Fruit fly (Drosophila melanogaster) whole organism, embryonic: ENCODE results near the gene mRpL48.

Experiments
- Atf-2 ChIP-seq: fragments of 200-800 bp; sonication (Bioruptor generic); optimal IDR thresholded peaks from 2 replicates; lab custom pipeline; 2016; ENCODE audit warnings: missing biosample characterization, missing genetic modification characterization
- Bteb2 ChIP-seq: fragments of 200-800 bp; sonication (Bioruptor generic); optimal IDR thresholded peaks from 2 replicates; lab custom pipeline; 2016; ENCODE audit warnings: missing biosample characterization, missing genetic modification characterization
- C15 ChIP-seq: fragments of 200-800 bp; sonication (Bioruptor generic); IDR thresholded peaks from 3 replicates; pipeline ENCODE4 v1.3.6; 2022; ENCODE audit warnings: missing biosample characterization, missing genetic modification characterization
- CG1024 ChIP-seq: fragments of 200-800 bp; sonication (Bioruptor generic); IDR thresholded peaks from 2 replicates; pipeline ENCODE4 v1.3.6; 2022; ENCODE audit warnings: missing biosample characterization, missing genetic modification characterization
- CG10366 ChIP-seq: fragments of 200-800 bp; sonication (Bioruptor generic); IDR thresholded peaks from 2 replicates; pipeline ENCODE4 v1.3.6; 2022; ENCODE audit warnings: missing biosample characterization, missing genetic modification characterization
- CG10959 ChIP-seq: fragments of 200-800 bp; sonication (Bioruptor generic); IDR thresholded peaks from 2 replicates; pipeline ENCODE4 v1.3.6; 2022; ENCODE audit warnings: missing biosample characterization, missing genetic modification characterization
- CG10979 ChIP-seq: fragments of 200-800 bp; sonication (Bioruptor generic); optimal IDR thresholded peaks from 2 replicates; lab custom pipeline; 2018; ENCODE audit warnings: missing biosample characterization, mild to moderate bottlenecking, missing genetic modification characterization, moderate library complexity
- CG11560 ChIP-seq: fragments of 200-800 bp; sonication (Bioruptor generic); IDR thresholded peaks from 3 replicates; pipeline ENCODE4 v1.3.6; 2022; ENCODE audit warnings: missing biosample characterization, missing genetic modification characterization
- CG1529 ChIP-seq: fragments of 200-800 bp; sonication (Bioruptor generic); optimal IDR thresholded peaks from 3 replicates; lab custom pipeline; 2018; ENCODE audit warnings: missing biosample characterization, missing genetic modification characterization
- CG18262 ChIP-seq: fragments of 200-800 bp; optimal IDR thresholded peaks from 3 replicates; lab custom pipeline; 2019; ENCODE audit warnings: missing biosample characterization, mild to moderate bottlenecking, missing genetic modification characterization, moderate library complexity
- CG30403 ChIP-seq: fragments of 200-800 bp; sonication (Bioruptor generic); optimal IDR thresholded peaks from 3 replicates; lab custom pipeline; 2016; ENCODE audit warnings: missing biosample characterization, missing genetic modification characterization
- CG6813 ChIP-seq: fragments of 200-800 bp; sonication (Bioruptor generic); optimal IDR thresholded peaks from 2 replicates; lab custom pipeline; 2017; ENCODE audit warnings: missing biosample characterization, missing genetic modification characterization, mild to moderate bottlenecking, moderate library complexity, missing genetic modification reagents
- CG6854 ChIP-seq: fragments of 200-800 bp; sonication (Bioruptor generic); optimal IDR thresholded peaks from 3 replicates; lab custom pipeline; 2017; ENCODE audit warnings: missing biosample characterization, mild to moderate bottlenecking, missing genetic modification characterization
- CG8924 ChIP-seq: fragments of 200-800 bp; optimal IDR thresholded peaks from 3 replicates; lab custom pipeline; 2019; ENCODE audit warnings: missing biosample characterization, mild to moderate bottlenecking, missing genetic modification characterization, moderate library complexity
- CG9876 ChIP-seq: fragments of 200-800 bp; sonication (Bioruptor generic); optimal IDR thresholded peaks from 2 replicates; lab custom pipeline; 2016; ENCODE audit warnings: missing biosample characterization, missing genetic modification characterization
- CG9932 ChIP-seq: fragments of 200-800 bp; sonication (Bioruptor generic); IDR thresholded peaks from 2 replicates; pipeline ENCODE4 v1.3.6; 2022; ENCODE audit warnings: missing biosample characterization, missing genetic modification characterization
- CrebB ChIP-seq: fragments of 200-800 bp; sonication (Bioruptor generic); optimal IDR thresholded peaks from 3 replicates; lab custom pipeline; 2018; ENCODE audit warnings: missing biosample characterization, mild to moderate bottlenecking, missing genetic modification characterization
- D19B ChIP-seq: fragments of 200-800 bp; sonication (Bioruptor generic); optimal IDR thresholded peaks from 2 replicates; lab custom pipeline; 2017; ENCODE audit warnings: missing biosample characterization, mild to moderate bottlenecking, missing genetic modification characterization
- Doc2 ChIP-seq: fragments of 200-800 bp; sonication (Bioruptor generic); IDR thresholded peaks from 2 replicates; pipeline ENCODE4 v1.3.6; 2022; ENCODE audit warnings: missing biosample characterization, missing genetic modification characterization
- Doc3 ChIP-seq: fragments of 200-800 bp; sonication (Bioruptor generic); IDR thresholded peaks from 3 replicates; pipeline ENCODE4 v1.3.6; 2022; ENCODE audit warnings: missing biosample characterization, missing genetic modification characterization; ENCODE audit not compliant: partially characterized antibody
- E2f2 ChIP-seq: fragments of 200-800 bp; sonication (Bioruptor generic); IDR thresholded peaks from 2 replicates; pipeline ENCODE4 v1.3.6; 2022; ENCODE audit warnings: missing biosample characterization, missing genetic modification characterization
- Hmr ChIP-seq: fragments of 200-800 bp; sonication (Bioruptor generic); optimal IDR thresholded peaks from 3 replicates; lab custom pipeline; 2017; ENCODE audit warnings: mild to moderate bottlenecking, missing biosample characterization, missing genetic modification reagents, missing genetic modification characterization
- Hr39 ChIP-seq: fragments of >200 bp; optimal IDR thresholded peaks from 2 replicates; lab custom pipeline; 2017
- Hr51 ChIP-seq, 2 experiments: fragments of 200-800 bp; sonication (Bioruptor generic); optimal IDR thresholded peaks; 2 replicates in 1 of 2; 3 replicates in 1 of 2; lab custom pipeline; 2016 to 2018; ENCODE audit warnings: missing biosample characterization in 2 of 2, missing genetic modification characterization in 2 of 2, mild to moderate bottlenecking in 1 of 2, moderate library complexity in 1 of 2
- Hsf ChIP-seq: fragments of 200-800 bp; sonication (Bioruptor generic); optimal IDR thresholded peaks from 3 replicates; lab custom pipeline; 2016; ENCODE audit warnings: missing biosample characterization, missing genetic modification characterization
- Mad ChIP-seq: fragments of 200-800 bp; sonication (Bioruptor generic); optimal IDR thresholded peaks from 2 replicates; lab custom pipeline; 2016; ENCODE audit warnings: missing biosample characterization, missing genetic modification characterization
- NK7.1 ChIP-seq: fragments of 200-800 bp; sonication (Bioruptor generic); optimal IDR thresholded peaks from 3 replicates; lab custom pipeline; 2016; ENCODE audit warnings: missing biosample characterization, missing genetic modification characterization
- PHDP ChIP-seq: fragments of 200-800 bp; sonication (Bioruptor generic); optimal IDR thresholded peaks from 3 replicates; lab custom pipeline; 2018; ENCODE audit warnings: missing biosample characterization, mild to moderate bottlenecking, missing genetic modification characterization, moderate library complexity
- Ravus ChIP-seq: fragments of 200-800 bp; sonication (Bioruptor generic); IDR thresholded peaks from 2 replicates; pipeline ENCODE4 v1.3.6; 2022; ENCODE audit warnings: missing biosample characterization, missing genetic modification characterization
- Tbp ChIP-seq: fragments of >200 bp; optimal IDR thresholded peaks from 2 replicates; lab custom pipeline; 2018; ENCODE audit warnings: missing biosample characterization, missing genetic modification characterization
- ara ChIP-seq: fragments of 200-800 bp; sonication (Bioruptor generic); IDR thresholded peaks from 2 replicates; pipeline ENCODE4 v1.3.6; 2022; ENCODE audit warnings: missing biosample characterization, missing genetic modification characterization
- ash1 ChIP-seq: fragments of 200-800 bp; sonication (Bioruptor generic); optimal IDR thresholded peaks from 2 replicates; lab custom pipeline; 2018; ENCODE audit warnings: missing biosample characterization, mild to moderate bottlenecking, missing genetic modification characterization
- bsh ChIP-seq, 2 experiments: fragments of 200-800 bp; sonication (Bioruptor generic); optimal IDR thresholded peaks; 2 replicates each; lab custom pipeline; 2017 to 2018; ENCODE audit warnings: mild to moderate bottlenecking in 2 of 2, missing biosample characterization in 2 of 2, missing genetic modification characterization in 2 of 2, moderate library complexity in 1 of 2
- cad ChIP-seq: fragments of >200 bp; optimal IDR thresholded peaks from 2 replicates; lab custom pipeline; 2017; ENCODE audit warnings: missing biosample characterization, missing genetic modification characterization
- corto ChIP-seq: fragments of 200-800 bp; sonication (Bioruptor generic); optimal IDR thresholded peaks from 2 replicates; lab custom pipeline; 2016; ENCODE audit warnings: missing biosample characterization, mild to moderate bottlenecking, missing genetic modification characterization, moderate library complexity
- croc ChIP-seq: fragments of 200-800 bp; sonication (Bioruptor generic); conservative IDR thresholded peaks from 3 replicates; pipeline ENCODE4 v1.3.6; 2022; ENCODE audit warnings: missing biosample characterization, missing genetic modification characterization
- dati ChIP-seq: fragments of 200-800 bp; sonication (Bioruptor generic); IDR thresholded peaks from 2 replicates; pipeline ENCODE4 v1.3.6; 2022; ENCODE audit warnings: missing biosample characterization, missing genetic modification characterization
- dmrt99B ChIP-seq: fragments of 200-800 bp; sonication (Bioruptor generic); optimal IDR thresholded peaks from 2 replicates; lab custom pipeline; 2018; ENCODE audit warnings: missing biosample characterization, mild to moderate bottlenecking, missing genetic modification characterization, moderate library complexity
- ems ChIP-seq: fragments of 200-800 bp; sonication (Bioruptor generic); optimal IDR thresholded peaks from 3 replicates; lab custom pipeline; 2016; ENCODE audit warnings: missing biosample characterization, missing genetic modification characterization
- fru ChIP-seq: fragments of >200 bp; optimal IDR thresholded peaks from 2 replicates; lab custom pipeline; 2017
- gro ChIP-seq: fragments of 200-800 bp; sonication (Bioruptor generic); optimal IDR thresholded peaks from 2 replicates; lab custom pipeline; 2016; ENCODE audit warnings: missing biosample characterization, missing genetic modification characterization
- gsb ChIP-seq: fragments of 200-800 bp; sonication (Bioruptor generic); IDR thresholded peaks from 2 replicates; pipeline ENCODE4 v1.3.6; 2022; ENCODE audit warnings: missing biosample characterization, missing genetic modification characterization
- org-1 ChIP-seq: fragments of 200-800 bp; sonication (Bioruptor generic); optimal IDR thresholded peaks from 2 replicates; lab custom pipeline; 2017; ENCODE audit warnings: missing biosample characterization, missing genetic modification characterization
- pfk ChIP-seq: fragments of 200-800 bp; sonication (Bioruptor generic); optimal IDR thresholded peaks from 2 replicates; lab custom pipeline; 2018; ENCODE audit warnings: missing biosample characterization, mild to moderate bottlenecking, missing genetic modification characterization, moderate library complexity
- repo ChIP-seq: fragments of 200-800 bp; sonication (Bioruptor generic); optimal IDR thresholded peaks from 2 replicates; lab custom pipeline; 2016; ENCODE audit warnings: missing biosample characterization, missing genetic modification characterization
- sens-2 ChIP-seq: fragments of 200-800 bp; sonication (Bioruptor generic); IDR thresholded peaks from 2 replicates; pipeline ENCODE4 v1.3.6; 2022; ENCODE audit warnings: missing biosample characterization, missing genetic modification characterization
- sima ChIP-seq: fragments of 200-800 bp; sonication (Bioruptor generic); optimal IDR thresholded peaks from 2 replicates; lab custom pipeline; 2016; ENCODE audit warnings: missing biosample characterization, missing genetic modification characterization
- stc ChIP-seq: fragments of 200-800 bp; sonication (Bioruptor generic); IDR thresholded peaks from 2 replicates; pipeline ENCODE4 v1.3.6; 2022; ENCODE audit warnings: missing biosample characterization, missing genetic modification characterization
- sug ChIP-seq: fragments of 200-800 bp; optimal IDR thresholded peaks from 2 replicates; lab custom pipeline; 2019; ENCODE audit warnings: missing biosample characterization, mild to moderate bottlenecking, missing genetic modification characterization, moderate library complexity
- tap ChIP-seq: fragments of 200-800 bp; optimal IDR thresholded peaks from 3 replicates; lab custom pipeline; 2019; ENCODE audit warnings: missing biosample characterization, mild to moderate bottlenecking, missing genetic modification characterization, moderate library complexity
- twi ChIP-seq: fragments of 200-800 bp; optimal IDR thresholded peaks from 2 replicates; lab custom pipeline; 2019; ENCODE audit warnings: missing biosample characterization, mild to moderate bottlenecking, missing genetic modification characterization, moderate library complexity
- vfl ChIP-seq: fragments of 200-800 bp; sonication (Bioruptor generic); optimal IDR thresholded peaks from 2 replicates; lab custom pipeline; 2016; ENCODE audit warnings: missing biosample characterization, missing genetic modification characterization
- vnd ChIP-seq: fragments of 200-800 bp; sonication (Bioruptor generic); IDR thresholded peaks from 3 replicates; pipeline ENCODE4 v1.3.6; 2022; ENCODE audit warnings: missing biosample characterization, missing genetic modification characterization; ENCODE audit not compliant: partially characterized antibody

The mRpL48 gene

dm6 chr2L:1710224-1710623 lies at the start of gene mRpL48, which contains the start of gene CG17660 (continued):
- TF ChIP-seq ash1 (GFP tag; lab: Kevin White, UChicago) (no peak), Hmr (peak; percentile 43), CG1529 (GFP tag; lab: Kevin White, UChicago) (no peak), CG10366 (GFP tag; lab: Robert Waterston, UW) (no peak), ara (no peak), CG1024 (GFP tag; lab: Robert Waterston, UW) (no peak), croc (no peak), sug (tag; lab: Kevin White, UChicago) (peak; percentile 48), Hsf (GFP tag; lab: Kevin White, UChicago) (no peak), tap (tag; lab: Kevin White, UChicago) (no peak), Doc2 (GFP tag; lab: Robert Waterston, UW) (no peak), fru (lab: Kevin White, UChicago) (no peak), gro (peak; percentile 62), CG30403 (GFP tag; lab: Kevin White, UChicago) (no peak), org-1 (GFP tag; lab: Kevin White, UChicago) (no peak), vnd (GFP tag; lab: Robert Waterston, UW) (peak; percentile 74), CG9932 (GFP tag; lab: Robert Waterston, UW) (peak; percentile 25; the same call in 1 of the 2 replicates), sima (no peak), CG9876 (GFP tag; lab: Kevin White, UChicago) (no peak), Mad (GFP tag; lab: Kevin White, UChicago) (no peak), cad (GFP tag; lab: Kevin White, UChicago) (no peak), dmrt99B (tag; lab: Kevin White, UChicago) (no peak), CG11560 (tag; lab: Robert Waterston, UW) (no peak), Atf-2 (GFP tag; lab: Kevin White, UChicago) (no peak), NK7.1 (GFP tag; lab: Kevin White, UChicago) (no peak), gsb (GFP tag; lab: Robert Waterston, UW) (no peak), Hr39 (lab: Kevin White, UChicago) (no peak), ems (peak; percentile 18), Hr51 (GFP tag; optimal IDR thresholded peaks at IDR 0.05; lab: Kevin White, UChicago) (no peak), C15 (no peak), pfk (GFP tag; lab: Kevin White, UChicago) (no peak), vfl (GFP tag; lab: Kevin White, UChicago) (no peak), CG10959 (GFP tag; lab: Robert Waterston, UW) (no peak), twi (no peak), CG10979 (tag; lab: Kevin White, UChicago) (peak; percentile 1), CG18262 (no peak), PHDP (tag; lab: Kevin White, UChicago) (no peak), Doc3 (GFP tag; lab: Robert Waterston, UW) (peak; percentile 24; the same call in 1 of the 3 replicates), Bteb2 (GFP tag; lab: Kevin White, UChicago) (no peak), Tbp (no peak), Ravus (no peak), CrebB (tag; lab: Kevin White, UChicago) (peak; percentile 28), D19B (GFP tag; lab: Kevin White, UChicago) (no peak), CG6854 (GFP tag; lab: Kevin White, UChicago) (no peak), corto (GFP tag; lab: Kevin White, UChicago) (no peak), bsh (GFP tag; optimal IDR thresholded peaks at IDR 0.05; lab: Kevin White, UChicago) (peak in 1 of 2 experiments; percentile 13), sens-2 (GFP tag; lab: Robert Waterston, UW) (no peak), CG8924 (tag; lab: Kevin White, UChicago) (no peak), stc (GFP tag; lab: Robert Waterston, UW) (peak; percentile 19; the same call in 1 of the 2 replicates), CG6813 (GFP tag; lab: Kevin White, UChicago) (no peak), dati (GFP tag; lab: Robert Waterston, UW) (no peak), E2f2 (GFP tag; lab: Robert Waterston, UW) (peak; percentile 54; the same call in 1 of the 2 replicates), repo (GFP tag; lab: Kevin White, UChicago) (no peak)
